Worm (Caenorhabditis elegans) whole organism, mixed stage, embryonic: Measurements from ENCODE around the gene BE10.5.
A peak's percentile ranks its signal among the peaks of the same experiment; 100 is the strongest.

Source experiments
- M03D4.4 ChIP-seq: sonication (generic microtip); optimal IDR thresholded peaks from 2 replicates; lab custom pipeline; 2017; ENCODE audit warnings: mild to moderate bottlenecking, missing genetic modification characterization, missing compliant biosample characterization
- bed-3 ChIP-seq: fragments of 200-800 bp; sonication (Bioruptor generic); optimal IDR thresholded peaks from 3 replicates; lab custom pipeline; 2018; ENCODE audit warnings: mild to moderate bottlenecking, missing genetic modification characterization, moderate library complexity, missing compliant biosample characterization
- blmp-1 ChIP-seq: fragments of 150-350 bp; optimal IDR thresholded peaks from 2 replicates; lab custom pipeline; 2014; ENCODE audit warnings: missing biosample characterization, missing genetic modification characterization
- ceh-43 ChIP-seq: fragments of 200-800 bp; sonication (Bioruptor generic); optimal IDR thresholded peaks from 2 replicates; lab custom pipeline; 2018; ENCODE audit warnings: mild to moderate bottlenecking, missing genetic modification characterization, moderate library complexity, missing compliant biosample characterization
- ceh-83 ChIP-seq: fragments of 200-800 bp; sonication (Bioruptor generic); optimal IDR thresholded peaks from 2 replicates; lab custom pipeline; 2018; ENCODE audit warnings: mild to moderate bottlenecking, missing genetic modification characterization, missing compliant biosample characterization
- ces-1 ChIP-seq: fragments of 150-350 bp; optimal IDR thresholded peaks from 2 replicates; lab custom pipeline; 2014; ENCODE audit warnings: missing biosample characterization, missing genetic modification reagents, missing genetic modification characterization
- cnd-1 ChIP-seq: fragments of 200-800 bp; sonication (Bioruptor generic); optimal IDR thresholded peaks from 2 replicates; lab custom pipeline; 2018; ENCODE audit warnings: mild to moderate bottlenecking, missing genetic modification characterization, missing compliant biosample characterization
- drap-1 ChIP-seq: fragments of 200-800 bp; sonication (Bioruptor generic); optimal IDR thresholded peaks from 3 replicates; lab custom pipeline; 2018; ENCODE audit warnings: mild to moderate bottlenecking, missing genetic modification characterization, missing compliant biosample characterization
- elt-1 ChIP-seq: sonication (generic microtip); optimal IDR thresholded peaks from 2 replicates; lab custom pipeline; 2017; ENCODE audit warnings: missing genetic modification characterization, mild to moderate bottlenecking, missing compliant biosample characterization, antibody characterized with exemption, moderate library complexity, borderline replicate concordance; ENCODE audit not compliant: insufficient read depth
- elt-3 ChIP-seq: fragments of 150-350 bp; optimal IDR thresholded peaks from 2 replicates; lab custom pipeline; 2014; ENCODE audit warnings: missing biosample characterization, missing genetic modification characterization
- flh-1 ChIP-seq: fragments of 200-800 bp; sonication (Bioruptor generic); optimal IDR thresholded peaks from 2 replicates; lab custom pipeline; 2018; ENCODE audit warnings: mild to moderate bottlenecking, missing genetic modification characterization, moderate library complexity, missing compliant biosample characterization
- lin-13 ChIP-seq: fragments of 150-350 bp; optimal IDR thresholded peaks from 2 replicates; lab custom pipeline; 2014; ENCODE audit warnings: missing biosample characterization, missing genetic modification characterization
- lin-32 ChIP-seq: fragments of 200-800 bp; sonication (Bioruptor generic); optimal IDR thresholded peaks from 2 replicates; lab custom pipeline; 2018; ENCODE audit warnings: mild to moderate bottlenecking, missing genetic modification characterization, missing compliant biosample characterization
- lsy-2 ChIP-seq: fragments of 150-350 bp; optimal IDR thresholded peaks from 2 replicates; lab custom pipeline; 2014; ENCODE audit warnings: missing biosample characterization, missing genetic modification characterization
- mep-1 ChIP-seq: fragments of 150-350 bp; optimal IDR thresholded peaks from 2 replicates; lab custom pipeline; 2017; ENCODE audit warnings: missing biosample characterization, missing genetic modification reagents, missing genetic modification characterization, inconsistent platforms
- mls-2 ChIP-seq: sonication (generic microtip); optimal IDR thresholded peaks from 2 replicates; lab custom pipeline; 2016; ENCODE audit warnings: mild to moderate bottlenecking, missing genetic modification characterization, moderate library complexity, missing compliant biosample characterization
- nhr-12 ChIP-seq: fragments of 150-350 bp; optimal IDR thresholded peaks from 2 replicates; lab custom pipeline; 2014; ENCODE audit warnings: missing biosample characterization, missing genetic modification characterization
- nhr-2 ChIP-seq: fragments of 150-350 bp; optimal IDR thresholded peaks from 2 replicates; lab custom pipeline; 2014; ENCODE audit warnings: missing biosample characterization, missing genetic modification characterization
- nhr-237 ChIP-seq: fragments of 150-350 bp; optimal IDR thresholded peaks from 2 replicates; lab custom pipeline; 2014; ENCODE audit warnings: missing biosample characterization, missing genetic modification characterization
- snpc-4 ChIP-seq: fragments of 150-350 bp; optimal IDR thresholded peaks from 2 replicates; lab custom pipeline; 2014; ENCODE audit warnings: missing biosample characterization, missing genetic modification characterization
- tbx-8 ChIP-seq: fragments of 200-800 bp; sonication (Bioruptor generic); optimal IDR thresholded peaks from 2 replicates; lab custom pipeline; 2018; ENCODE audit warnings: mild to moderate bottlenecking, missing genetic modification characterization, moderate library complexity, missing compliant biosample characterization
- unc-120 ChIP-seq: sonication (generic microtip); optimal IDR thresholded peaks from 2 replicates; lab custom pipeline; 2017; ENCODE audit warnings: missing genetic modification characterization, missing compliant biosample characterization; ENCODE audit not compliant: poor library complexity, severe bottlenecking
- unc-39 ChIP-seq: fragments of 150-350 bp; optimal IDR thresholded peaks from 2 replicates; lab custom pipeline; 2014; ENCODE audit warnings: missing biosample characterization, missing genetic modification characterization
- unc-62 ChIP-seq: fragments of 150-350 bp; optimal IDR thresholded peaks from 2 replicates; lab custom pipeline; 2014; ENCODE audit warnings: missing biosample characterization, missing genetic modification reagents, missing genetic modification characterization
- zip-8 ChIP-seq: fragments of 150-350 bp; optimal IDR thresholded peaks from 2 replicates; lab custom pipeline; 2014; ENCODE audit warnings: missing biosample characterization, missing genetic modification characterization
- ztf-11 ChIP-seq: fragments of 150-350 bp; optimal IDR thresholded peaks from 2 replicates; lab custom pipeline; 2014; ENCODE audit warnings: missing biosample characterization, missing genetic modification characterization

Gene BE10.5

DNA sequence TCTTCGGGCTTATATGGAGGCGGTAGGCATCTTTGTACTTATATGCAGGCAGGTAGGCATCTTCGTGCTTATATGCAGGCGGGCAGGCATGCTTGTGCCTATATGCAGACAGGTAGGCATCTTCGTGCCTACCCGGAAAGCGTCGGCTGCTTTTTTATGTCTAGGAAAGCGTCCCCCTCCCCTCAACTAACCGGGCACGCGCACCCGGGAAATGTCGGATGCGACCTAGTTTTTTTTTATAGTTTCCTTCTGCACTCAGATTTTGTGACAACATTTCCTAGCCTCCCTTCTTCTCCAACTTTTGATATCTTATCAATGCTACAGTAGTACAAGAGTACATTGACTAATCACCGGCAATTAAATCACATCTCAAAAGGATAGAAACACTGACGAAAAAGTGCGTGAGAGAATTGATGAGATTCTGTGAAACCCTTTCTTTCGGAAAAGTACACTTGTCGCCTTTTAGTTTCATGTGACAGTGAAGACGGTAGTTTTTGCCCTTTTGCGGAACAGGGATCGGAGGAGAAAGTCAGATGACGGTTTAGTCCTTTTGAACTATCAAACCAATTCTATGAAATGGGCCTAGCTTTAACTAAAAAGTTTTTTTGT lies 42.5 kb upstream of the BE10.5 start:
- no peak for TF ChIP-seq bed-3 (GFP tag; lab: Kevin White, UChicago)
- TF ChIP-seq M03D4.4 (tag; lab: Kevin White, UChicago) = no peak
- no peak for TF ChIP-seq drap-1
- no peak for TF ChIP-seq zip-8 (tag; lab: Kevin White, UChicago)
- TF ChIP-seq snpc-4 (tag; lab: Kevin White, UChicago) = no peak

DNA sequence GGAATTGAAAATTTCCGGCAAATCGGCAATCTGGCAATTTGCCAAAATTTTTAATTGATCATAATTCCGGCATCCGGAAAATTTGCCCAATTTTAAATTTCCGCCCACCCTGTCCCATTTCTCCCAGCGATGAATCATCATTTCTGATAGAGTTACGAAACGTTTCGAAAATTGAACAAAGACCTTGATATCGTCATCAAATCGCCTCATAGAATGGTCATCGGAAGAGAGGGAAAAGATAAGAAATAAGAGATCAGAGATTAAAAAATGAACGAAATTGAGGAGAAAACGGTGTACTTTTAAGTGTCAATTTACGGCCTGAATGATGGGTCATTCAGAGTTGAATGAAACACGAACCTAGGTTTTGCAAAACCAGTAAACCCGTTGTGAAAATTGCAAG lies 41.0 kb upstream of the BE10.5 start:
- TF ChIP-seq elt-1 (tag; lab: Kevin White, UChicago) (no peak), elt-3 (peak; percentile 53), lsy-2 (tag; lab: Kevin White, UChicago) (no peak)
- TF ChIP-seq, all 35 proteins: peak for 1

DNA sequence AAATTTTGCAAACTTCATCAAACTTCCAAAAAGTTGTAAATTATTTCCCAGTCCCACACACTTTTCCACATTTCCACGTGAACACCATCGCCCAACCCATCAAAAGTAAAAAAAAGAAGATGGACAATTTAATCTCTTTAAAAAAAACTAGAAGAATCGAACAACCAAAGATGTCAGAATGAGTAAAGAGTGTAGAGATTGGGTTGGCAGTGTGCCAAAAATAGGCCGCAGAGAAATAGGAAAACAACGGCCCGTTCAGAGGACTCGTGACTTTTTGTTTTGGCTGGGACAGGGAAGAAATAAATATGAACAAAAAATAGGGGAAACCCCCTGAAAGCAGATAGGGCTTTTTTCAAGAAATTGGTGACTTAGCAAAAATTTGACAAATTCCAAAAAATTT lies 36.2 kb upstream of the BE10.5 start:
- TF ChIP-seq elt-1 (tag; lab: Kevin White, UChicago) (no peak), snpc-4 (tag; lab: Kevin White, UChicago) (no peak), cnd-1 (tag; lab: Kevin White, UChicago) (no peak), flh-1 (GFP tag; lab: Kevin White, UChicago) (no peak), nhr-237 (tag; lab: Kevin White, UChicago) (no peak)

DNA sequence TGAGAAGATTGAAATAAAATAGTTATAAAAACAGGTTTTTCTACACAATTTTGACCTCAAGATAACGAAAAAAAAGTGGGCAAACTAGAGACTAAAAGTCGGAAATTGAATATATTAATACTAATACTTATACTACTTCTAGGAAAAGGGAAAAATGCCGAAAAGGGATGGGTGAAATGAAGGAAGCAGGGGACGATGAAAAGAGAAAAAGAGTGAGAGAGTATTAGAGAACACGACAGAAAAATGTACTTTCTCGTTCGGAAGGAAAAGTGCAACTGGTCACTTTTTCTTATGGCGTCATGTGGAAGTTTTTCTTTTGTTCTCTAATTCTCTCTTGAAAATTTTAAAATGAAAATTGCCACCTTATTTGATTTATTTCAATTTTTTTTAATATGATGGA lies 34.7 kb upstream of the BE10.5 start:
- TF ChIP-seq ceh-83 (GFP tag; lab: Kevin White, UChicago) = no peak
- TF ChIP-seq M03D4.4 (tag; lab: Kevin White, UChicago) = no peak
- TF ChIP-seq ces-1 (GFP tag; lab: Kevin White, UChicago) = peak; percentile 69
- TF ChIP-seq bed-3 (GFP tag; lab: Kevin White, UChicago) = no peak
- TF ChIP-seq nhr-237 (tag; lab: Kevin White, UChicago) = no peak

DNA sequence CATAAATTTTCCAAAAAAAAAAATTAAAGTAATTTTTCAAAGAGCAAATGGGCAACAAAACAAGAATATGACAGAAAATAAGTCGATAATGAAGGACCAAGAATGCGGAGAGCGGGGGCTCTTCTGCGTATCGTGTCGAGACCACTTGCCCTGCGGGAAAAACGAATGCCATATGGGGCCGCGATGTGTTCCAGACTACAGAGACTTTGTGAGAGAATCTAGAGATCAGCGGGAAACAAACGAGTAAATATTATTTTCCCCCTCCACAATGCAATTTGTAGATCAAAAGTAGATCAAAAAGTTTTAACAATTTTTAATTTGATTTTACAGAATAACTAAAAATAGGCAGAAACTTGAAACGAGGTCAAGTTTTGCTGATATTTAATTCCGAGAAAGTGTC lies 33.6 kb upstream of the BE10.5 start:
- TF ChIP-seq mls-2 (no peak), blmp-1 (tag; lab: Kevin White, UChicago) (no peak), unc-62 (GFP tag; lab: Kevin White, UChicago) (no peak), lin-32 (no peak), drap-1 (no peak), snpc-4 (tag; lab: Kevin White, UChicago) (no peak), mep-1 (tag; lab: Kevin White, UChicago) (no peak), nhr-12 (tag; lab: Kevin White, UChicago) (no peak), ceh-83 (GFP tag; lab: Kevin White, UChicago) (no peak), unc-120 (no peak), tbx-8 (GFP tag; lab: Kevin White, UChicago) (no peak), ztf-11 (no peak), nhr-2 (tag; lab: Kevin White, UChicago) (no peak)

DNA sequence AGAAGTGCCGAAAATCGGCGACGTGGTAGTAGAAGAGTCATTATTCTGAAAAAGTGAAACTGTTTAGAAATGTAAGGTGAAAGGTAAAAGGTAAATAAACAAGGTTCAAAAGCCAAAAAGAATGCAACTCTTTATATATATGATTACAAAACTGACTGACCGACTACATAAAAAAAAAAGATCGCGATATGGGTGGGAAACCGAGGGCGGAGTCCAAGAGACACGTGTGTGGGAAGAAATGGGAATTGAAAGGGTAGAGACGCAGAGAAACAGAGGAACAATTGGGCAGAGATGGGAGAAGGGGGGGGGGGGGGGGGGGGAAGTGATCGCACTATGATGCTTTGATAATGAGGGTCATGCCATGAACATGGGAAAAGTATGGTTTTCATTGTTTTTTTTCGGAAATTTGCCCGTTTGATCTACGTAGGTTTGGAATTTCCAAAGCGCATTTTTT lies 32.3 kb upstream of the BE10.5 start, which contains the start of gene Y37D8A.4:
TSS of gene Y37D8A.4 (minus strand) at position 51 of the 454 bp plus-strand sequence.
- TF ChIP-seq ceh-43 (GFP tag; lab: Kevin White, UChicago) (no peak), tbx-8 (GFP tag; lab: Kevin White, UChicago) (no peak), nhr-12 (tag; lab: Kevin White, UChicago) (no peak), lin-13 (tag; lab: Kevin White, UChicago) (no peak)

DNA sequence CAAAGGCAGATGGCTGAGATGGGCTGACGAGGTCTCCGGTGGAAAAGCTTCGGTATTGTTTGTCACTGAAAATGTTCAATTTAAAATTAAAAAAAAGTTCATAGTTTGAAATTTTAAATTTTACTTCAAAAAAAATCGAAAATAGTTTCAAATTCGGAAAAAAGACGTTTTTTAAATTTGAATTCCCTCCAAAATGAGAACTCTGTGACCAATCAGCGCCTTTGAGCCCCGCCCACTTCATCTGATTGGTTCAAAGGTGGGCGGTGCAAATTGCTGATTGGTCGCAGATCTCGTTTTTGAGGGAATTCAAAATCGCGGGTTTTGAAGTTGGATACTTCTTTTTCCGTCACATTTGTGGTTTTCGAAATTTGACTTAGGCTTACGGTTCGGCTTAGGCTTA lies 31.7 kb upstream of the BE10.5 start:
- TF ChIP-seq elt-3 (no peak), zip-8 (tag; lab: Kevin White, UChicago) (no peak), lin-32 (no peak), unc-39 (tag; lab: Kevin White, UChicago) (no peak), mep-1 (tag; lab: Kevin White, UChicago) (no peak), drap-1 (no peak), ceh-43 (GFP tag; lab: Kevin White, UChicago) (no peak), ztf-11 (no peak)
- TF ChIP-seq, all 35 proteins: peak for 0
